Fruit fly (Drosophila melanogaster) whole organism, embryonic: ENCODE measurements around the gene CG43999.

Source experiments
- Awh ChIP-seq: fragments of 200-800 bp; sonication (Bioruptor generic); IDR thresholded peaks from 2 replicates; pipeline ENCODE4, ENCODE4 v1.3.6; 2022; ENCODE audit warnings: missing biosample characterization, missing genetic modification characterization
- Bdp1 ChIP-seq: fragments of 200-800 bp; sonication (Bioruptor generic); optimal IDR thresholded peaks from 3 replicates; lab custom pipeline; 2016; ENCODE audit warnings: missing biosample characterization, missing genetic modification characterization
- CG10147 ChIP-seq: fragments of 200-800 bp; sonication (Bioruptor generic); optimal IDR thresholded peaks from 2 replicates; lab custom pipeline; 2019; ENCODE audit warnings: missing biosample characterization, mild to moderate bottlenecking, missing genetic modification characterization, moderate library complexity
- CG10209 ChIP-seq: fragments of 200-800 bp; sonication (Bioruptor generic); optimal IDR thresholded peaks from 3 replicates; lab custom pipeline; 2017; ENCODE audit warnings: missing biosample characterization, mild to moderate bottlenecking, missing genetic modification characterization, missing genetic modification reagents
- CG10959 ChIP-seq: fragments of 200-800 bp; sonication (Bioruptor generic); IDR thresholded peaks from 2 replicates; pipeline ENCODE4 v1.3.6; 2022; ENCODE audit warnings: missing biosample characterization, missing genetic modification characterization
- CG12071 ChIP-seq: fragments of 200-800 bp; sonication (Bioruptor generic); optimal IDR thresholded peaks from 3 replicates; lab custom pipeline; 2018; ENCODE audit warnings: missing biosample characterization, mild to moderate bottlenecking, missing genetic modification characterization
- CG12104 ChIP-seq: fragments of 200-800 bp; sonication (Bioruptor generic); optimal IDR thresholded peaks from 3 replicates; lab custom pipeline; 2016; ENCODE audit warnings: missing biosample characterization, missing genetic modification characterization
- CG12155 ChIP-seq: fragments of 200-800 bp; sonication (Bioruptor generic); optimal IDR thresholded peaks from 3 replicates; lab custom pipeline; 2016; ENCODE audit warnings: missing biosample characterization, missing genetic modification characterization
- CG13775 ChIP-seq: fragments of 200-800 bp; sonication (Bioruptor generic); optimal IDR thresholded peaks from 3 replicates; lab custom pipeline; 2017; ENCODE audit warnings: missing biosample characterization, mild to moderate bottlenecking, missing genetic modification characterization
- CG14014 ChIP-seq: fragments of 200-800 bp; sonication (Bioruptor generic); IDR thresholded peaks from 2 replicates; pipeline ENCODE4 v1.3.6; 2022; ENCODE audit warnings: missing biosample characterization, missing genetic modification characterization
- CG15696 ChIP-seq: fragments of 200-800 bp; sonication (Bioruptor generic); optimal IDR thresholded peaks from 2 replicates; lab custom pipeline; 2019; ENCODE audit warnings: missing biosample characterization, mild to moderate bottlenecking, missing genetic modification characterization, moderate library complexity
- CG16813 ChIP-seq: fragments of 200-800 bp; sonication (Bioruptor generic); IDR thresholded peaks from 3 replicates; pipeline ENCODE4 v1.3.6; 2022; ENCODE audit warnings: missing biosample characterization, missing genetic modification characterization; ENCODE audit not compliant: partially characterized antibody
- CG17912 ChIP-seq: fragments of 200-800 bp; sonication (Bioruptor generic); optimal IDR thresholded peaks from 2 replicates; lab custom pipeline; 2018; ENCODE audit warnings: missing biosample characterization, mild to moderate bottlenecking, missing genetic modification characterization
- CG1792 ChIP-seq: fragments of 200-800 bp; sonication (Bioruptor generic); optimal IDR thresholded peaks from 2 replicates; lab custom pipeline; 2016; ENCODE audit warnings: missing biosample characterization, missing genetic modification characterization
- CG18619 ChIP-seq: fragments of 200-800 bp; sonication (Bioruptor generic); optimal IDR thresholded peaks from 3 replicates; lab custom pipeline; 2017; ENCODE audit warnings: missing biosample characterization, mild to moderate bottlenecking, missing genetic modification characterization
- CG2199 ChIP-seq: fragments of 200-800 bp; sonication (Bioruptor generic); IDR thresholded peaks from 3 replicates; pipeline ENCODE4 v1.3.6; 2022; ENCODE audit warnings: missing biosample characterization, missing genetic modification characterization
- CG2202 ChIP-seq: fragments of 200-800 bp; sonication (Bioruptor generic); optimal IDR thresholded peaks from 2 replicates; lab custom pipeline; 2018; ENCODE audit warnings: missing biosample characterization, mild to moderate bottlenecking, missing genetic modification characterization
- CG30403 ChIP-seq: fragments of 200-800 bp; sonication (Bioruptor generic); optimal IDR thresholded peaks from 3 replicates; lab custom pipeline; 2016; ENCODE audit warnings: missing biosample characterization, missing genetic modification characterization
- CG31441 ChIP-seq: fragments of 200-800 bp; sonication (Bioruptor generic); IDR thresholded peaks from 2 replicates; pipeline ENCODE4 v1.3.6; 2022; ENCODE audit warnings: missing biosample characterization, missing genetic modification characterization
- CG32772 ChIP-seq: fragments of 200-800 bp; sonication (Bioruptor generic); IDR thresholded peaks from 2 replicates; pipeline ENCODE4 v1.3.6; 2022; ENCODE audit warnings: missing biosample characterization, missing genetic modification characterization
- CG34224 ChIP-seq: fragments of 200-800 bp; sonication (Bioruptor generic); IDR thresholded peaks from 3 replicates; pipeline ENCODE4 v1.3.6; 2022; ENCODE audit warnings: missing biosample characterization, missing genetic modification characterization; ENCODE audit not compliant: partially characterized antibody
- CG4328 ChIP-seq: fragments of 200-800 bp; sonication (Bioruptor generic); optimal IDR thresholded peaks from 3 replicates; lab custom pipeline; 2017; ENCODE audit warnings: missing biosample characterization, missing genetic modification reagents, missing genetic modification characterization
- CG4424 ChIP-seq: fragments of 200-800 bp; sonication (Bioruptor generic); optimal IDR thresholded peaks from 3 replicates; lab custom pipeline; 2016; ENCODE audit warnings: missing biosample characterization, missing genetic modification characterization
- CG4730 ChIP-seq: fragments of 200-800 bp; sonication (Bioruptor generic); IDR thresholded peaks from 2 replicates; pipeline ENCODE4 v1.3.6; 2022; ENCODE audit warnings: missing biosample characterization, missing genetic modification characterization
- CG5180 ChIP-seq: fragments of 200-800 bp; sonication (Bioruptor generic); optimal IDR thresholded peaks from 3 replicates; lab custom pipeline; 2017; ENCODE audit warnings: missing biosample characterization, missing genetic modification characterization, mild to moderate bottlenecking, moderate library complexity, missing genetic modification reagents
- CG6272 ChIP-seq: fragments of 200-800 bp; sonication (Bioruptor generic); IDR thresholded peaks from 2 replicates; pipeline ENCODE4 v1.3.6; 2022; ENCODE audit warnings: missing biosample characterization, missing genetic modification characterization
- CG6683 ChIP-seq: fragments of 200-800 bp; sonication (Bioruptor generic); optimal IDR thresholded peaks from 2 replicates; lab custom pipeline; 2017; ENCODE audit warnings: missing biosample characterization, mild to moderate bottlenecking, missing genetic modification characterization, missing genetic modification reagents
- CG7271 ChIP-seq: fragments of 200-800 bp; sonication (Bioruptor generic); optimal IDR thresholded peaks from 2 replicates; lab custom pipeline; 2018; ENCODE audit warnings: missing biosample characterization, mild to moderate bottlenecking, missing genetic modification characterization, moderate library complexity
- CG7987 ChIP-seq: fragments of 200-800 bp; sonication (Bioruptor generic); optimal IDR thresholded peaks from 2 replicates; lab custom pipeline; 2018; ENCODE audit warnings: missing biosample characterization, mild to moderate bottlenecking, missing genetic modification characterization, moderate library complexity
- CkIIα-i1 ChIP-seq: fragments of 200-800 bp; sonication (Bioruptor generic); IDR thresholded peaks from 2 replicates; pipeline ENCODE4 v1.3.6; 2022; ENCODE audit warnings: missing biosample characterization, missing genetic modification characterization
- D19B ChIP-seq: fragments of 200-800 bp; sonication (Bioruptor generic); optimal IDR thresholded peaks from 2 replicates; lab custom pipeline; 2017; ENCODE audit warnings: missing biosample characterization, mild to moderate bottlenecking, missing genetic modification characterization
- Dad ChIP-seq: fragments of 200-800 bp; sonication (Bioruptor generic); optimal IDR thresholded peaks from 3 replicates; lab custom pipeline; 2016; ENCODE audit warnings: missing biosample characterization, missing genetic modification characterization
- Eip74EF ChIP-seq, 2 experiments: fragments of 200-800 bp in 1 of 2; fragments of >200 bp in 1 of 2; sonication (Bioruptor generic) in 1 of 2; optimal IDR thresholded peaks; 2 replicates each; lab custom pipeline; 2017 to 2019; ENCODE audit warnings: missing biosample characterization in 2 of 2, missing genetic modification characterization in 2 of 2, mild to moderate bottlenecking in 1 of 2, moderate library complexity in 1 of 2
- HmgD ChIP-seq: fragments of 200-800 bp; sonication (Bioruptor generic); optimal IDR thresholded peaks from 3 replicates; lab custom pipeline; 2016; ENCODE audit warnings: missing biosample characterization, missing genetic modification characterization
- Hr78 ChIP-seq, 2 experiments: fragments of 200-800 bp in 1 of 2; fragments of >200 bp in 1 of 2; sonication (Bioruptor generic) in 1 of 2; optimal IDR thresholded peaks; 2 replicates each; lab custom pipeline; 2017 to 2019; ENCODE audit warnings: missing biosample characterization in 2 of 2, missing genetic modification characterization in 2 of 2, mild to moderate bottlenecking in 1 of 2, moderate library complexity in 1 of 2
- Kr ChIP-seq: fragments of 200-800 bp; sonication (Bioruptor generic); optimal IDR thresholded peaks from 2 replicates; lab custom pipeline; 2017; ENCODE audit warnings: missing biosample characterization, mild to moderate bottlenecking, missing genetic modification characterization
- Opbp ChIP-seq: fragments of 200-800 bp; sonication (Bioruptor generic); IDR thresholded peaks from 3 replicates; pipeline ENCODE4 v1.3.6; 2022; ENCODE audit warnings: missing biosample characterization, missing genetic modification characterization; ENCODE audit not compliant: partially characterized antibody
- Sry-δ ChIP-seq: fragments of 200-800 bp; sonication (Bioruptor generic); optimal IDR thresholded peaks from 2 replicates; lab custom pipeline; 2016; ENCODE audit warnings: missing biosample characterization, missing genetic modification characterization
- chif ChIP-seq, 2 experiments: fragments of 200-800 bp; sonication (Bioruptor generic); optimal IDR thresholded peaks; 3 replicates each; lab custom pipeline; 2016; ENCODE audit warnings: missing biosample characterization in 2 of 2, missing genetic modification characterization in 2 of 2
- crc ChIP-seq: fragments of 200-800 bp; sonication (Bioruptor generic); optimal IDR thresholded peaks from 2 replicates; lab custom pipeline; 2016; ENCODE audit warnings: missing biosample characterization, missing genetic modification characterization
- dan ChIP-seq: fragments of 200-800 bp; sonication (Bioruptor generic); IDR thresholded peaks from 2 replicates; pipeline ENCODE4 v1.3.6; 2022; ENCODE audit warnings: missing biosample characterization, missing genetic modification characterization
- ind ChIP-seq: fragments of 200-800 bp; sonication (Bioruptor generic); optimal IDR thresholded peaks from 3 replicates; lab custom pipeline; 2016; ENCODE audit warnings: missing biosample characterization, missing genetic modification characterization
- luna ChIP-seq: fragments of 200-800 bp; sonication (Bioruptor generic); optimal IDR thresholded peaks from 2 replicates; lab custom pipeline; 2016; ENCODE audit warnings: missing biosample characterization, missing genetic modification characterization
- maf-S ChIP-seq: fragments of 200-800 bp; sonication (Bioruptor generic); optimal IDR thresholded peaks from 2 replicates; lab custom pipeline; 2016; ENCODE audit warnings: missing biosample characterization, missing genetic modification characterization
- nom ChIP-seq: fragments of 200-800 bp; sonication (Bioruptor generic); optimal IDR thresholded peaks from 2 replicates; lab custom pipeline; 2017; ENCODE audit warnings: missing biosample characterization, missing genetic modification characterization, mild to moderate bottlenecking, moderate library complexity, missing genetic modification reagents
- pho ChIP-seq: fragments of 200-800 bp; sonication (Bioruptor generic); optimal IDR thresholded peaks from 2 replicates; lab custom pipeline; 2016; ENCODE audit warnings: missing biosample characterization, missing genetic modification characterization
- pita ChIP-seq: fragments of 200-800 bp; sonication (Bioruptor generic); optimal IDR thresholded peaks from 2 replicates; lab custom pipeline; 2017; ENCODE audit warnings: missing biosample characterization, mild to moderate bottlenecking, missing genetic modification characterization
- ttk ChIP-seq: fragments of 200-800 bp; sonication (Bioruptor generic); IDR thresholded peaks from 2 replicates; pipeline ENCODE4 v2.1.2; 2022; ENCODE audit warnings: missing biosample characterization, missing genetic modification characterization
- unpg ChIP-seq: fragments of 200-800 bp; sonication (Bioruptor generic); optimal IDR thresholded peaks from 3 replicates; lab custom pipeline; 2018; ENCODE audit warnings: missing biosample characterization, mild to moderate bottlenecking, missing genetic modification characterization, moderate library complexity
- zen2 ChIP-seq: fragments of 200-800 bp; sonication (Bioruptor generic); IDR thresholded peaks from 3 replicates; pipeline ENCODE4 v1.3.6; 2022; ENCODE audit warnings: missing biosample characterization, missing genetic modification characterization; ENCODE audit not compliant: partially characterized antibody
- zfh1 ChIP-seq: fragments of 200-800 bp; sonication (Bioruptor generic); IDR thresholded peaks from 3 replicates; pipeline ENCODE4 v1.3.6; 2022; ENCODE audit warnings: missing biosample characterization, missing genetic modification characterization

The CG43999 gene

dm6 chr3R:23947002-23947401, 18.2 kb upstream of the CG43999 start (continued):
- TF ChIP-seq CG7987: peak; percentile 37
- no peak for TF ChIP-seq pita
- no peak; the same call in 1 of the 2 replicates for TF ChIP-seq CG31441 (GFP tag; lab: Robert Waterston, UW)
- no peak for TF ChIP-seq CG12155 (GFP tag; lab: Kevin White, UChicago)
- no peak for TF ChIP-seq CG4424 (GFP tag; lab: Kevin White, UChicago)
- no peak for TF ChIP-seq D19B (GFP tag; lab: Kevin White, UChicago)
- TF ChIP-seq CG15696 (tag; lab: Kevin White, UChicago): peak; percentile 36
- no peak for TF ChIP-seq CG10959
- no peak for TF ChIP-seq luna
- no peak for TF ChIP-seq Kr
- TF ChIP-seq crc (GFP tag; lab: Kevin White, UChicago): no peak
- TF ChIP-seq CG2202 (tag; lab: Kevin White, UChicago): peak; percentile 8
- no peak for TF ChIP-seq zen2
- peak; percentile 19 for TF ChIP-seq CG10209 (GFP tag; lab: Kevin White, UChicago)
- no peak for TF ChIP-seq CkIIα-i1 (GFP tag; lab: Robert Waterston, UW)
- TF ChIP-seq CG12071 (GFP tag; lab: Kevin White, UChicago): peak; percentile 66
- TF ChIP-seq pho (GFP tag; lab: Kevin White, UChicago): no peak
- TF ChIP-seq CG7271 (tag; lab: Kevin White, UChicago): no peak
- TF ChIP-seq maf-S (GFP tag; lab: Kevin White, UChicago): no peak
- TF ChIP-seq Dad (GFP tag; lab: Kevin White, UChicago): no peak
- no peak for TF ChIP-seq CG5180 (GFP tag; lab: Kevin White, UChicago)
- TF ChIP-seq Bdp1 (GFP tag; lab: Kevin White, UChicago): no peak
- TF ChIP-seq CG30403 (GFP tag; lab: Kevin White, UChicago): no peak
- no peak for TF ChIP-seq CG13775
- TF ChIP-seq CG32772 (GFP tag; lab: Robert Waterston, UW): no peak
- no peak; the same call in 1 of the 2 replicates for TF ChIP-seq CG14014 (GFP tag; lab: Robert Waterston, UW)
- peak; percentile 3 for TF ChIP-seq CG18619 (GFP tag; lab: Kevin White, UChicago)
- peak; percentile 70 for TF ChIP-seq CG17912 (GFP tag; lab: Kevin White, UChicago)
- no peak for TF ChIP-seq Opbp (GFP tag; lab: Robert Waterston, UW)
- TF ChIP-seq Hr78 (GFP tag; optimal IDR thresholded peaks at IDR 0.05; lab: Kevin White, UChicago): peak in 1 of 2 experiments; percentile 39
- no peak for TF ChIP-seq Sry-δ
- TF ChIP-seq CG16813: no peak
- TF ChIP-seq CG10147: no peak
- TF ChIP-seq CG6272 (GFP tag; lab: Robert Waterston, UW): no peak
- no peak for TF ChIP-seq zfh1
- TF ChIP-seq CG2199 (GFP tag; lab: Robert Waterston, UW): no peak
- TF ChIP-seq CG6683: no peak
- TF ChIP-seq chif (GFP tag; optimal IDR thresholded peaks at IDR 0.05; lab: Kevin White, UChicago): no peak
- no peak for TF ChIP-seq CG34224
- TF ChIP-seq dan (GFP tag; lab: Robert Waterston, UW): no peak
- TF ChIP-seq ttk: no peak
- no peak for TF ChIP-seq HmgD (GFP tag; lab: Kevin White, UChicago)
- peak; percentile 36 for TF ChIP-seq CG4328 (GFP tag; lab: Kevin White, UChicago)
- peak; percentile 32; the same call in 1 of the 2 replicates for TF ChIP-seq Awh (GFP tag; lab: Robert Waterston, UW)
- no peak for TF ChIP-seq CG12104 (GFP tag; lab: Kevin White, UChicago)
- TF ChIP-seq ind (GFP tag; lab: Kevin White, UChicago): no peak
- no peak for TF ChIP-seq CG4730 (GFP tag; lab: Robert Waterston, UW)
- TF ChIP-seq unpg (GFP tag; lab: Kevin White, UChicago): no peak
- TF ChIP-seq CG1792 (GFP tag; lab: Kevin White, UChicago): no peak
- TF ChIP-seq Eip74EF (GFP tag; optimal IDR thresholded peaks at IDR 0.05; lab: Kevin White, UChicago): no peak
- TF ChIP-seq nom: no peak
